Fruit fly (Drosophila melanogaster): Measurements from ENCODE around the gene CG14367.

DNA sequence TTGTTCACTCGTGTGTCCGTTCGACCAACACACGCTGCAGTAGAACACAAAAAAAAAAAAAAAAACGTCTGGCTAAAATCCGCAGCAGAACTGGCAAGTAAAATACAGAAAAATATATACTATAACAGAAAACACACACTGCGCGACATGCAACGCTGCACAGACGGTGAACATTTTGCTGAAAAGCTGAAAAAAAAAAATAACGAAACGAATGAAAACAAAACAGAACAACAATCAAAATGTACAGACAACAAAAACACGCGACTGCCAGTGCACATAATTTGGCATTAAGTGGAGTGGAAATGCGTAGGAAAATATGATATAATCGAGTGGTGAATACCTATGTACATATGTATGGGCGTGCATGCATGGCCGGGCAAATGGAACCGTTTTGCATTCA, 36.2 kb downstream of the CG14367 start:
- TF ChIP-seq CG3919 (GFP tag; optimal IDR thresholded peaks at IDR 0.05) (no peak), CG6163 (GFP tag; IDR thresholded peaks at IDR 0.05) (0 out of 3 replicates have a peak, but pooled peaks have one; percentile 22), CG9139 (GFP tag; optimal IDR thresholded peaks at IDR 0.05) (no peak), net (GFP tag; optimal IDR thresholded peaks at IDR 0.05) (no peak), CG31627 (GFP tag; optimal IDR thresholded peaks at IDR 0.05) (no peak)
